Fruit fly (Drosophila melanogaster) whole organism, prepupa: ENCODE measurements around the gene IFT43.

Experiments
- CG11902 ChIP-seq: fragments of 200-800 bp; sonication (Bioruptor generic); optimal IDR thresholded peaks from 3 replicates; lab custom pipeline; 2016; ENCODE audit warnings: missing biosample characterization, missing genetic modification characterization
- Hr4 ChIP-seq: fragments of 200-800 bp; sonication (Bioruptor generic); optimal IDR thresholded peaks from 3 replicates; lab custom pipeline; 2016; ENCODE audit warnings: missing biosample characterization, missing genetic modification characterization

DNA sequence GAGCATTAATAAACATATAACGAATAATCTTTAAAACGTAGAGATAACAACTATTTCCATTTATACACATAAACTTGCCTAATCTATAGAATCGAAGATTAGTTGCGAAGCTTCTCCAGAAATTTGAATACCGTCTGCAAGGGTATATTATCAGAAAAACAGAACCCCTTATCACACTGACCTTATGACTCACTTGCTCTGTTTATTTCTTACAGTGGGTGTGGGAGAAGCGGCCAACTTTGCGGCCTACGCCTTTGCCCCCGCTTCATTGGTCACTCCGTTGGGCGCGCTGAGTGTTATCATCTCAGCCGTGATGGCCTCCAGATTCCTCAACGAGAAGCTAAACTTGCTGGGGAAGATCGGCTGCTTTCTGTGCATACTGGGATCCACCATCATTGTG, 10.6 kb upstream of the IFT43 start:
- TF ChIP-seq CG11902 (GFP tag; lab: Kevin White, UChicago), result no peak
- TF ChIP-seq Hr4 (GFP tag; lab: Kevin White, UChicago), result no peak
